Worm (Caenorhabditis elegans): ENCODE results near the gene dve-1.

ce11 chrX:431596-431995, 2.0 kb downstream of the dve-1 start:
- TF ChIP-seq flt-1 (GFP tag; IDR thresholded peaks at IDR 0.05), result no peak
- no peak for TF ChIP-seq klf-2 (GFP tag; conservative IDR thresholded peaks at IDR 0.05)
- no peak for TF ChIP-seq T22C8.4 (GFP tag; IDR thresholded peaks at IDR 0.05)
- TF ChIP-seq tab-1 (GFP tag; IDR thresholded peaks at IDR 0.05), result no peak
- no peak for TF ChIP-seq ref-1 (GFP tag; conservative IDR thresholded peaks at IDR 0.05)
- TF ChIP-seq ztf-23 (GFP tag; IDR thresholded peaks at IDR 0.05), result no peak
- TF ChIP-seq cog-1 (tag; optimal IDR thresholded peaks at IDR 0.05), result no peak

All from whole organism, midembryonic.